Worm (Caenorhabditis elegans) whole organism, midembryonic: ENCODE results near the gene clec-199.

Experiments
- T22C8.4 ChIP-seq: fragments of 200-800 bp; sonication (Bioruptor generic); IDR thresholded peaks from 2 replicates; pipeline ENCODE4 v1.3.6; 2022; ENCODE audit warnings: missing genetic modification characterization, missing compliant biosample characterization
- cog-1 ChIP-seq: sonication (generic microtip); optimal IDR thresholded peaks from 2 replicates; lab custom pipeline; 2016; ENCODE audit warnings: missing genetic modification characterization, missing compliant biosample characterization
- flt-1 ChIP-seq: fragments of 200-800 bp; sonication (Bioruptor generic); IDR thresholded peaks from 2 replicates; pipeline ENCODE4 v1.3.6; 2022; ENCODE audit warnings: missing genetic modification characterization, missing compliant biosample characterization
- klf-2 ChIP-seq: fragments of 200-800 bp; sonication (Bioruptor generic); conservative IDR thresholded peaks from 2 replicates; pipeline ENCODE4 v1.3.6; 2022; ENCODE audit warnings: missing genetic modification reagents, missing genetic modification characterization, missing compliant biosample characterization
- med-1 ChIP-seq: sonication (generic microtip); optimal IDR thresholded peaks from 2 replicates; lab custom pipeline; 2017; ENCODE audit warnings: missing genetic modification characterization, mild to moderate bottlenecking, missing compliant biosample characterization, antibody characterized with exemption, missing genetic modification reagents; ENCODE audit not compliant: insufficient read depth
- ref-1 ChIP-seq: fragments of 200-800 bp; sonication (Bioruptor generic); conservative IDR thresholded peaks from 2 replicates; pipeline ENCODE4 v1.3.6; 2022; ENCODE audit warnings: missing genetic modification reagents, missing genetic modification characterization, missing compliant biosample characterization
- tab-1 ChIP-seq: fragments of 200-800 bp; sonication (Bioruptor generic); IDR thresholded peaks from 2 replicates; pipeline ENCODE4 v1.3.6; 2022; ENCODE audit warnings: missing genetic modification characterization, missing compliant biosample characterization
- ztf-23 ChIP-seq: fragments of 200-800 bp; sonication (Bioruptor generic); IDR thresholded peaks from 2 replicates; pipeline ENCODE4 v1.3.6; 2022; ENCODE audit warnings: missing genetic modification reagents, missing genetic modification characterization, missing compliant biosample characterization
- ztf-29 ChIP-seq: fragments of 200-800 bp; sonication (Bioruptor generic); IDR thresholded peaks from 2 replicates; pipeline ENCODE4 v1.3.6; 2022; ENCODE audit warnings: missing genetic modification reagents, missing genetic modification characterization, missing compliant biosample characterization

clec-199 gene

ce11 chrIV:17361143-17361542, 9.5 kb downstream of the clec-199 start, which contains the start of gene clec-202:
Gene clec-202, plus strand, starts transcription at chrIV:17361443.
- TF ChIP-seq ztf-29 (GFP tag; lab: Robert Waterston, UW) (no peak), klf-2 (GFP tag; lab: Robert Waterston, UW) (no peak), ref-1 (GFP tag; lab: Robert Waterston, UW) (no peak), tab-1 (GFP tag; lab: Robert Waterston, UW) (no peak), cog-1 (tag; lab: Kevin White, UChicago) (no peak)

- TF ChIP-seq T22C8.4 (GFP tag; lab: Robert Waterston, UW) = no peak
- no peak for TF ChIP-seq med-1
- TF ChIP-seq flt-1 (GFP tag; lab: Robert Waterston, UW) = no peak
- TF ChIP-seq tab-1 (GFP tag; lab: Robert Waterston, UW) = no peak
- TF ChIP-seq ztf-23 (GFP tag; lab: Robert Waterston, UW) = no peak
- no peak for TF ChIP-seq ref-1 (GFP tag; lab: Robert Waterston, UW)
- TF ChIP-seq ztf-29 (GFP tag; lab: Robert Waterston, UW) = no peak
- no peak for TF ChIP-seq klf-2 (GFP tag; lab: Robert Waterston, UW)
- TF ChIP-seq cog-1 (tag; lab: Kevin White, UChicago) = no peak
Observed at ce11 chrIV:17367294-17367693, 15.6 kb downstream of the clec-199 start, which contains the start of gene zipt-17. Gene zipt-17, minus strand, starts transcription at chrIV:17367394.

DNA sequence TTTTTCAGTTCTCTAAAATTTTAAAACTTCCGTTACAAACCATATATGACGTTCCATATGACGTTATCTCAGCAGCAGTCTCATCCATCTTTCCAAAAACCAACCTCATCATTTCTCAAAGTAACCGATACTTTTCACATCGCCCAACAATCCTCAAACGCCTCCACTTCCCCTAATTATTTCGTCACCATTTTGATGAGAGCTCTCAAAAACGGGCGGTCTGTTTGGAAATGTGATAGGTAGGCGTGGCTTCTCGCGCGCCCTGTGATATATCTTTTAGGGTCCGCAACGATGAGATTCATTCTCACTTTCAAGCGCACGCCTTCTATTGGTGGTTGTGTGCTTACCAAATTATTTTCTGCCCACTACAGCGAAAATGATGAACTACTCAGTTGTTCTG, 16.6 kb downstream of the clec-199 start, which contains the start of gene trh-1:
TSS of gene trh-1 (plus strand) at position 301 of the 400 bp plus-strand sequence.
- TF ChIP-seq T22C8.4 (GFP tag; lab: Robert Waterston, UW) (no peak), ztf-23 (GFP tag; lab: Robert Waterston, UW) (no peak), klf-2 (GFP tag; lab: Robert Waterston, UW) (no peak), cog-1 (tag; lab: Kevin White, UChicago) (no peak), med-1 (no peak), ztf-29 (GFP tag; lab: Robert Waterston, UW) (no peak), tab-1 (GFP tag; lab: Robert Waterston, UW) (no peak), ref-1 (GFP tag; lab: Robert Waterston, UW) (no peak), flt-1 (GFP tag; lab: Robert Waterston, UW) (no peak)

ce11 chrIV:17371469-17371868, 19.8 kb downstream of the clec-199 start, which contains the start of gene C30H6.5:
Gene C30H6.5, plus strand, starts transcription at chrIV:17371769.
- TF ChIP-seq ztf-23 (GFP tag; lab: Robert Waterston, UW) (no peak), med-1 (no peak), flt-1 (GFP tag; lab: Robert Waterston, UW) (no peak), cog-1 (tag; lab: Kevin White, UChicago) (no peak), ref-1 (GFP tag; lab: Robert Waterston, UW) (no peak), T22C8.4 (GFP tag; lab: Robert Waterston, UW) (no peak), klf-2 (GFP tag; lab: Robert Waterston, UW) (no peak), ztf-29 (GFP tag; lab: Robert Waterston, UW) (no peak), tab-1 (GFP tag; lab: Robert Waterston, UW) (no peak)

ce11 chrIV:17376127-17376526, 24.4 kb downstream of the clec-199 start, which contains the start of gene haf-1:
Gene haf-1, plus strand, starts transcription at chrIV:17376427.
- TF ChIP-seq cog-1 (tag; lab: Kevin White, UChicago) (no peak), med-1 (no peak), tab-1 (GFP tag; lab: Robert Waterston, UW) (no peak), ztf-23 (GFP tag; lab: Robert Waterston, UW) (no peak), T22C8.4 (GFP tag; lab: Robert Waterston, UW) (no peak), ztf-29 (GFP tag; lab: Robert Waterston, UW) (no peak), klf-2 (GFP tag; lab: Robert Waterston, UW) (no peak), flt-1 (GFP tag; lab: Robert Waterston, UW) (no peak), ref-1 (GFP tag; lab: Robert Waterston, UW) (no peak)

DNA sequence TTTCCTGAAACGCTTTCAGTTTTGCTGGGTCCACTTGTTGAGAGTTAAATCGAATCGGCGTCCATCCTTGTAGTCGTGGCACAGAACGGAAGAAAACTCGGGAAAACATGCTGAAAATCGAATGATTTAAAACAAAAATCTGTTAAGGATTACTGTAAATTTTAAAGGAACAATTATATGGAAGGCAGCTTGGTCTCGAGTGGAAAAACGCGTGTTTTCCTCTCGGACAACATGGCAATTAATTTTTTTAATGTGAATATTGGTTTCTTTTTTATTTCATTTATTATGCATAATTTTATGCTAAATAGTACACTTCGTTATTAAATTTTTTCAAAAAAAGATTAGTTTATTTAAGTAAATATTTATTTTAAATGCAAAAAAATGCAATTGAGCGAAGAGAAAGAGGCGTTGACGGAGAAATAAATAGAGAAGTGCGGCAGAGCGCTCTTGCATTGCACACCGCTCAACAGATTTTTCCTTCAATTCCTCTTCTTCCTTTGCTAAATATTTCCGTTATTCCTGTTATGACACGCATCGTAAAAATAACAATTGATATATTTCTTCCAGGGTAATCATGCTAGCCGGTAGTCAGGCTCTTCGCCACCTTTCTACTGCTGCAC, 28.5 kb downstream of the clec-199 start, which contains the start of the genes C30H6.9 and dlat-2:
TSS of gene C30H6.9 (minus strand) at position 110 of the 620 bp plus-strand sequence.
TSS of gene dlat-2 (plus strand) at position 566 of the 620 bp plus-strand sequence.
- no peak for TF ChIP-seq flt-1 (GFP tag; lab: Robert Waterston, UW)
- no peak for TF ChIP-seq T22C8.4 (GFP tag; lab: Robert Waterston, UW)
- TF ChIP-seq klf-2 (GFP tag; lab: Robert Waterston, UW) = no peak
- TF ChIP-seq tab-1 (GFP tag; lab: Robert Waterston, UW) = no peak
- no peak for TF ChIP-seq med-1
- TF ChIP-seq ref-1 (GFP tag; lab: Robert Waterston, UW) = no peak
- no peak for TF ChIP-seq ztf-23 (GFP tag; lab: Robert Waterston, UW)
- TF ChIP-seq ztf-29 (GFP tag; lab: Robert Waterston, UW) = no peak
- no peak for TF ChIP-seq cog-1 (tag; lab: Kevin White, UChicago)

DNA sequence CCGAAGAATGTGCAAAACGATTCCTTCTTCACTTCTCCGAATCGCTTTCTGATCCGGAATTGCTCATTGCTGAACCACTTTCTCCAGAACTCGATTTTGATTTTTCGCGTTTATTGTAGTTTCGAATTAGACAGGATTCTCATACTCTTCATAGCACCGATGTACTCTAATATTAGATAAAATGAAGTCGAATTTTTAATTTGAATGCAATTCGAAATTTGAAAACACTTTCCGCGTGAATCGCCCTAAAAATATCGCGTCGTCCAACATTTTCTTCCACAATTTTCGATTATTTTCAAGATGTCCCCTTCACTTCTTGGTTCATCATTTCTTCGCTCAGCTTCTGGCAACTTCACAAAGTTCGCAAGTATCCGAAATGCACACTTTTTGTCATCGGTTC, 30.3 kb downstream of the clec-199 start, which contains the start of gene C30H6.8:
TSS of gene C30H6.8 (plus strand) at position 301 of the 400 bp plus-strand sequence.
- no peak for TF ChIP-seq tab-1 (GFP tag; lab: Robert Waterston, UW)

- TF ChIP-seq tab-1 (GFP tag; lab: Robert Waterston, UW) (no peak), ref-1 (GFP tag; lab: Robert Waterston, UW) (no peak), klf-2 (GFP tag; lab: Robert Waterston, UW) (no peak), ztf-29 (GFP tag; lab: Robert Waterston, UW) (no peak), cog-1 (tag; lab: Kevin White, UChicago) (no peak)
Observed at ce11 chrIV:17383046-17383445, 31.4 kb downstream of the clec-199 start, which contains the start of gene C30H6.12. Gene C30H6.12, plus strand, starts transcription at chrIV:17383346.

DNA sequence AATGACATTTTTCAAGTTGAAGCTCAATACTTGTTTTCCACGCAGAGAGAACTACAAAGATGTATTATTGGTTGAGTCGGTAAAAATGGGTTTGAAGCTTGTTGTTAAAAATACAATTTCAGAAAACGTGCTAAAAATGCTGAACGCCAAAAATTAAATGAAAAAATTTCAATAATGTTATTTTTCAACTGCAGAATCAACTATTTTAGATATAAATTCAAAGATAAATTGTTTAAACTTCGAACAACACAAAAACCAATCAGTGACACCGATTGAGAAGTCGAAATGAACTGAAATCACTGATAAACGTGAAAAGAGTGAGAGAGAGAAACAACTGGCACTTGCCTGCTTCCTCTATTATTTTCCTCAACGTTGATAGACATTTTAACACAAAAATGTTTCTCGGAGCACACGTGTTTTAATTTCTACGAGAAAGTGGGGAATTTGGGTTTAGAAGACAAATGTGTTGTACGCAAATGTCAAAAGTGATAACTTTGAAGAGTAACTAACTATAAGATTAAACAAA, 35.8 kb downstream of the clec-199 start, which contains the start of gene T02D1.8:
TSS of gene T02D1.8 (minus strand) at position 51 of the 526 bp plus-strand sequence.
- TF ChIP-seq cog-1 (tag; lab: Kevin White, UChicago) (no peak), flt-1 (GFP tag; lab: Robert Waterston, UW) (no peak), klf-2 (GFP tag; lab: Robert Waterston, UW) (no peak), T22C8.4 (GFP tag; lab: Robert Waterston, UW) (no peak), ztf-29 (GFP tag; lab: Robert Waterston, UW) (no peak), ztf-23 (GFP tag; lab: Robert Waterston, UW) (no peak), med-1 (no peak), ref-1 (GFP tag; lab: Robert Waterston, UW) (no peak), tab-1 (GFP tag; lab: Robert Waterston, UW) (no peak)
